Worm (Caenorhabditis elegans) whole organism, early embryonic: ENCODE measurements around the gene srz-90.

Source experiments
- F13C5.2 ChIP-seq: sonication (generic microtip); optimal IDR thresholded peaks from 2 replicates; lab custom pipeline; 2017; ENCODE audit warnings: mild to moderate bottlenecking, missing genetic modification characterization, inconsistent platforms, missing compliant biosample characterization
- ama-1 ChIP-seq: fragments of 150-350 bp; optimal IDR thresholded peaks from 2 replicates; lab custom pipeline; 2014
- ceh-13 ChIP-seq: fragments of 200-800 bp; sonication (Bioruptor generic); optimal IDR thresholded peaks from 2 replicates; lab custom pipeline; 2018; ENCODE audit warnings: mild to moderate bottlenecking, missing genetic modification characterization, missing compliant biosample characterization
- ets-7 ChIP-seq: sonication (generic microtip); optimal IDR thresholded peaks from 2 replicates; lab custom pipeline; 2016; ENCODE audit warnings: missing genotype, missing genetic modification characterization, missing compliant biosample characterization
- hmbx-1 ChIP-seq: sonication (generic microtip); optimal IDR thresholded peaks from 2 replicates; lab custom pipeline; 2016; ENCODE audit warnings: mild to moderate bottlenecking, missing genetic modification characterization, missing compliant biosample characterization
- hmg-4 ChIP-seq: fragments of 200-800 bp; sonication (Bioruptor generic); optimal IDR thresholded peaks from 2 replicates; lab custom pipeline; 2018; ENCODE audit warnings: mild to moderate bottlenecking, missing genetic modification characterization, missing compliant biosample characterization
- hnd-1 ChIP-seq: sonication (generic microtip); optimal IDR thresholded peaks from 2 replicates; lab custom pipeline; 2016; ENCODE audit warnings: missing genetic modification characterization, missing compliant biosample characterization
- scrt-1 ChIP-seq: fragments of 200-800 bp; sonication (Bioruptor generic); IDR thresholded peaks from 2 replicates; pipeline ENCODE4 v1.3.6; 2022; ENCODE audit warnings: missing genetic modification characterization, missing compliant biosample characterization
- tbx-11 ChIP-seq: fragments of 200-800 bp; sonication (Bioruptor generic); IDR thresholded peaks from 2 replicates; pipeline ENCODE4 v1.3.6; 2022; ENCODE audit warnings: missing genetic modification characterization, missing compliant biosample characterization
- tbx-37 ChIP-seq: fragments of 200-800 bp; sonication (Bioruptor generic); conservative IDR thresholded peaks from 2 replicates; pipeline ENCODE4 v1.3.6; 2022; ENCODE audit warnings: missing genetic modification reagents, missing genetic modification characterization, missing compliant biosample characterization
- tra-4 ChIP-seq: sonication (generic microtip); optimal IDR thresholded peaks from 2 replicates; lab custom pipeline; 2017; ENCODE audit warnings: missing genetic modification characterization, missing compliant biosample characterization

DNA sequence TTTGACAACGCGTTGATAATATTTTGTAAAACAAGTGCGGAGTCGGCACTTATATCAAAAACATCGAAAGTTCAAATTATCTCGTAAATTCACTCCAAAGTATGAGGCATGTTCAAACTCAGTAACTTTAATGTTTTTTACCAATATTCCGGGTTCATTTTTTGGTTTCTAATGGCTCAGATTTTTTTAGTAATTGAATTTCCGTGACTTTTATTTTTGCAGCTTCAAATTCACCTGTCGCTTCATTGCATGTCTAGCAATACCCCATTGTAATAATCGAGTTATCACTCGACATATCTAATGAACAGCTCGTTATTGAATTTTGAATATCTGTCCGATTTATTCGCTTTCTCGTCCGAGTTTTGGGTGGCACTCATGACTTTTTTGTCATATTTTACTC is at the start of gene srz-90:
- no peak for TF ChIP-seq tbx-37 (GFP tag; lab: Robert Waterston, UW)
- no peak for TF ChIP-seq ceh-13
- TF ChIP-seq hmg-4 (GFP tag; lab: Kevin White, UChicago): no peak
- TF ChIP-seq scrt-1: no peak
- TF ChIP-seq ama-1 (lab: Kevin White, UChicago): no peak
- no peak for TF ChIP-seq ets-7 (tag; lab: Kevin White, UChicago)
- TF ChIP-seq F13C5.2: no peak
- TF ChIP-seq hmbx-1 (tag; lab: Kevin White, UChicago): no peak
- TF ChIP-seq hnd-1 (tag; lab: Kevin White, UChicago): no peak
- no peak for TF ChIP-seq tbx-11 (GFP tag; lab: Robert Waterston, UW)
- TF ChIP-seq tra-4: no peak
